Fruit fly (Drosophila melanogaster): ENCODE data around the gene Ect3.
A peak's percentile ranks its signal among the peaks of the same experiment; 100 is the strongest.

Gene Ect3

dm6 chr3R:11949387-11950029 lies 49.6 kb upstream of the Ect3 start, which contains the start of gene CG31211 (continued):
- TF ChIP-seq jigr1 (GFP tag; IDR thresholded peaks at IDR 0.05) (no peak), H2.0 (GFP tag; IDR thresholded peaks at IDR 0.05) (no peak), dpn (GFP tag; optimal IDR thresholded peaks at IDR 0.05) (peak in 1 of 2 experiments; percentile 7), en (GFP tag; optimal IDR thresholded peaks at IDR 0.05) (no peak), lola (GFP tag; optimal IDR thresholded peaks at IDR 0.05) (no peak), Elba2 (GFP tag; optimal IDR thresholded peaks at IDR 0.05) (no peak), tio (GFP tag; optimal IDR thresholded peaks at IDR 0.05) (peak; percentile 27), CG3995 (GFP tag; optimal IDR thresholded peaks at IDR 0.05) (peak; percentile 71), exex (tag; optimal IDR thresholded peaks at IDR 0.05) (no peak), tll (GFP tag; optimal IDR thresholded peaks at IDR 0.05) (peak in 1 of 2 experiments; percentile 70), scrt (GFP tag; optimal IDR thresholded peaks at IDR 0.05) (no peak), CG32532 (GFP tag; IDR thresholded peaks at IDR 0.05) (no peak), Med (GFP tag) (peak; percentile 79), CG12299 (tag; optimal IDR thresholded peaks at IDR 0.05) (no peak), CG11695 (GFP tag; IDR thresholded peaks at IDR 0.05) (no peak), CG6854 (GFP tag; optimal IDR thresholded peaks at IDR 0.05) (peak; percentile 34), Fer2 (tag; optimal IDR thresholded peaks at IDR 0.05) (no peak), Abd-B (GFP tag; optimal IDR thresholded peaks at IDR 0.05) (no peak), CG13775 (GFP tag; optimal IDR thresholded peaks at IDR 0.05) (no peak), Fer3 (tag; optimal IDR thresholded peaks at IDR 0.05) (no peak), Myb (GFP tag; optimal IDR thresholded peaks at IDR 0.05) (peak; percentile 65), Hmr (GFP tag; optimal IDR thresholded peaks at IDR 0.05) (no peak), sug (tag; optimal IDR thresholded peaks at IDR 0.05) (no peak), Dp (GFP tag; optimal IDR thresholded peaks at IDR 0.05) (peak; percentile 54), Rx (GFP tag; IDR thresholded peaks at IDR 0.05) (no peak), ken (GFP tag; IDR thresholded peaks at IDR 0.05) (no peak), h (optimal IDR thresholded peaks at IDR 0.05) (no peak), CG11560 (tag; IDR thresholded peaks at IDR 0.05) (no peak), CG18011 (GFP tag; optimal IDR thresholded peaks at IDR 0.05) (no peak), BEAF-32 (GFP tag; optimal IDR thresholded peaks at IDR 0.05) (peak; percentile 10), so (GFP tag; IDR thresholded peaks at IDR 0.05) (no peak), Fer1 (GFP tag; optimal IDR thresholded peaks at IDR 0.05) (no peak), CG12071 (GFP tag; optimal IDR thresholded peaks at IDR 0.05) (no peak), chm (GFP tag; IDR thresholded peaks at IDR 0.05) (no peak), CG10565 (GFP tag; optimal IDR thresholded peaks at IDR 0.05) (no peak), Nf-YC (tag; optimal IDR thresholded peaks at IDR 0.05) (peak; percentile 7), jumu (GFP tag; optimal IDR thresholded peaks at IDR 0.05) (no peak), CG14014 (GFP tag; IDR thresholded peaks at IDR 0.05) (no peak), D19A (tag; optimal IDR thresholded peaks at IDR 0.05) (no peak), CG7357 (GFP tag; IDR thresholded peaks at IDR 0.05) (no peak), Mes4 (GFP tag; optimal IDR thresholded peaks at IDR 0.05) (no peak), CG17186 (GFP tag; optimal IDR thresholded peaks at IDR 0.05) (peak; percentile 8), mld (GFP tag; IDR thresholded peaks at IDR 0.05; ENCODE audit: partially characterized antibody) (no peak), CG8765 (GFP tag; IDR thresholded peaks at IDR 0.05) (no peak), lilli (GFP tag; optimal IDR thresholded peaks at IDR 0.05) (peak; percentile 43), CG7839 (tag; optimal IDR thresholded peaks at IDR 0.05) (no peak), Neu2 (GFP tag; optimal IDR thresholded peaks at IDR 0.05; ENCODE audit: borderline replicate concordance) (no peak), bab2 (GFP tag; optimal IDR thresholded peaks at IDR 0.05) (no peak), Dip3 (GFP tag; optimal IDR thresholded peaks at IDR 0.05) (no peak), CG2129 (GFP tag; IDR thresholded peaks at IDR 0.05; ENCODE audit: partially characterized antibody) (no peak)

All from whole organism, embryonic.